Worm (Caenorhabditis elegans): ENCODE results near the gene srv-5.

Gene srv-5

DNA sequence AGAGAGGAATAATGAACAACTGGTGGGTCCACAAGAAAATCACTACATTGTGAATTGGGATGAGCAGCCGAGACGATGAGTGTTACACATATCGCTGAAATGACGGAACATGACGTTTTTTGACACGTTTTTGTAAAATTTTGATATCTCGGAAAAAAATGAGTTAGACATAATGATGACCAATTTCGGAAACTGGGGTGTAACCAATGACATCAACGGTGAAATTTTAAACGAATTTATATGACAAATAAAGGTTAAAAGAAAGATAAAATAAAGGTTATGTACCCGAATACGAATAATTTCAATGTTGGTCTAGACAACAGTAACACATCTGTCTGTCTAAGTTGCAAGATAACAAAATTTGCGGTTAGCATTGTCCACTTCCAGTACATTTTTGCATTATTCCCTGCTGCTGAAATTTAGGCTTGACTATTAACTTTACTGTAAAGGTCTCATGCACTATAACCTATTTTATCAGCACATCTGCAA, 27.2 kb downstream of the srv-5 start, which contains the start of the genes twk-28 and ets-9:
TSS of gene twk-28 (minus strand) at position 51 of the 489 bp plus-strand sequence.
TSS of gene ets-9 (plus strand) at position 410 of the 489 bp plus-strand sequence.
- TF ChIP-seq T22C8.4 (GFP tag; IDR thresholded peaks at IDR 0.05): no peak
- no peak for TF ChIP-seq med-1 (GFP tag; optimal IDR thresholded peaks at IDR 0.05; ENCODE audit: insufficient read depth)
- TF ChIP-seq ztf-23 (GFP tag; IDR thresholded peaks at IDR 0.05): no peak
- TF ChIP-seq tab-1 (GFP tag; IDR thresholded peaks at IDR 0.05): no peak
- TF ChIP-seq klf-2 (GFP tag; conservative IDR thresholded peaks at IDR 0.05): no peak
- no peak for TF ChIP-seq cog-1 (tag; optimal IDR thresholded peaks at IDR 0.05)
- TF ChIP-seq flt-1 (GFP tag; IDR thresholded peaks at IDR 0.05): no peak
- TF ChIP-seq ref-1 (GFP tag; conservative IDR thresholded peaks at IDR 0.05): no peak
- TF ChIP-seq ztf-29 (GFP tag; IDR thresholded peaks at IDR 0.05): no peak

DNA sequence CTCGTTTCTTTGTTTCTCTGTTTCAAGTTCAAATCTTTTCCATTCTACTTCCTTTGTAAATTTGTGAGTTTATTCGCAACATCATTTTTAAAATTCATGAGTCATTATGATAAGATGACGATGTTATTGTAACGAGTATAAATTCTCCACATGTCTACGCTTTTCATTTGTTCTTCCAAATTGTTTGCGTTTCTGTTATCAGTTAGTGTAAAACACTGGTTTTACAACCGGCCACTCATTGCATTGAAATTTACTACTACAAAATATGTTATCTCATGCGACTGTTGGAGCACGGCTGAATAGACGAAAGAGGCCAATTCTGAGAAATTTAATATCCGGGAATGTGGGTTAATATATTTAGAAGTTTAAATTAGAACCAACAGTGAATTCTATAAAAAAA, 30.2 kb downstream of the srv-5 start, which contains the start of gene C52B9.19:
TSS of gene C52B9.19 (plus strand) at position 176 of the 400 bp plus-strand sequence.
- no peak for TF ChIP-seq ztf-29 (GFP tag; IDR thresholded peaks at IDR 0.05)
- no peak for TF ChIP-seq cog-1 (tag; optimal IDR thresholded peaks at IDR 0.05)
- no peak for TF ChIP-seq ref-1 (GFP tag; conservative IDR thresholded peaks at IDR 0.05)
- TF ChIP-seq klf-2 (GFP tag; conservative IDR thresholded peaks at IDR 0.05): no peak
- TF ChIP-seq ztf-23 (GFP tag; IDR thresholded peaks at IDR 0.05): no peak
- TF ChIP-seq flt-1 (GFP tag; IDR thresholded peaks at IDR 0.05): no peak
- no peak for TF ChIP-seq tab-1 (GFP tag; IDR thresholded peaks at IDR 0.05)
- no peak for TF ChIP-seq T22C8.4 (GFP tag; IDR thresholded peaks at IDR 0.05)
- no peak for TF ChIP-seq med-1 (GFP tag; optimal IDR thresholded peaks at IDR 0.05; ENCODE audit: insufficient read depth)

DNA sequence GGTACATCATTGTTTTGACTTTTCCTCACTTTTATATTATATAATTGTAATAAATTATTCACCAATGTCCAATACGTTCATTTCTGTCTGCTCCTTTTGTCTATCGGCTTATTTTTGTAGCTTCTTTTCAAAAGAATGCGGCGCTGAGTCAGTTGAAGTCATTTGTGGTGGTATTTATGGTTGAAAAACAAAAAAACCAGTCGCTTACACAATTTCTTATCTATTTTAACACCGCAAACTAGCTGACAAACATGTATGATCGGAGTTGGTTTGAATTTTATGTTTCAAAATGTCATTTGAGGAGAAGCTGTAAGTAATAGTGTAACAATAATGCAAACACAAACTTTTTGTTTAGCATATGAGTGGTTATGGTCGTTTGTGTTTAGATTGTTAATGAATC, 31.8 kb downstream of the srv-5 start, which contains the start of gene ets-10:
TSS of gene ets-10 (plus strand) at position 201 of the 400 bp plus-strand sequence.
- no peak for TF ChIP-seq ztf-29 (GFP tag; IDR thresholded peaks at IDR 0.05)

DNA sequence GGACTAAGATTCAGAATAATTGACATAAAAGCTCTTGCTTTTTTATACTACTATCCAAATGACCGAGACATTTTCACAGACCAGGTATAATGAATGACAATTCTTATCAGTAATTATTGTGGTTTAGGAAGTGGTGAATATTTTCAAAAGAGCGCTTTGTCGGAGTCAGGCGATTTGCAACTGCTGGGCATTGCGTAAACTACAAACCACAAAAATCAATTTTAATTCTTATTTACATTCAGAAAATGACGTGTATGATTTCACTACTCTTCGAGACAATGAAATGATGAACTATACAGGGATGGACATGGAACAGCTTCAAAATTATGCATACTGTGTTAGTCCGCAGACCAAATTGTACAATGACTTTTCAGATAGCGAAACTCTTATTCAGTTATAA, 32.3 kb downstream of the srv-5 start:
- TF ChIP-seq ztf-29 (GFP tag; IDR thresholded peaks at IDR 0.05) (no peak), ref-1 (GFP tag; conservative IDR thresholded peaks at IDR 0.05) (no peak), T22C8.4 (GFP tag; IDR thresholded peaks at IDR 0.05) (no peak), med-1 (GFP tag; optimal IDR thresholded peaks at IDR 0.05; ENCODE audit: insufficient read depth) (no peak), klf-2 (GFP tag; conservative IDR thresholded peaks at IDR 0.05) (no peak), ztf-23 (GFP tag; IDR thresholded peaks at IDR 0.05) (no peak)

DNA sequence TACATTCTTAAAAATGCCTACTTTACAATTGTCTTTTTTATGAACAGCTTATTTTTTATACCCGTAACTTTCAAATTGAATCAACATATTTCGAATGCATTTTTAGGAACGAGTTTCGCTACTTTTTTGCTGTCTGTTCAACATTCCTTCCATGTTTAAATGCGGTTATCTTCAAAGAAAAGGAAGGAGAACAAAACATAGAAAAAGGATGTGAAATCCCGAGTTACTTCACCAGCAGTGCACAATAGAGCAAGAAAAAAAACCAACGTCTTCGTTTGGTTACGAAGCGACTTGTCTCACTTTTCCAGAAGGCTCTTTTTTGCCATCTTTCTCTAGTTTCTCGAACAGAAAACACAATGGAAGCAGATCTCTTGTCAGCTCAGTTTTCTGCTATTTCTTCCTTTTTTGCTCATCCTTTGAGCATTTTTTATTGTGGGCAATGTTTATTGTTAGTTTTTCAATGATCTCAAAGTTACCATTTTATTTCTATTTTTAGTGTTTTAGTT, 33.6 kb downstream of the srv-5 start, which contains the start of gene cka-2:
TSS of gene cka-2 (plus strand) at position 456 of the 506 bp plus-strand sequence.
- TF ChIP-seq T22C8.4 (GFP tag; IDR thresholded peaks at IDR 0.05): no peak
- TF ChIP-seq med-1 (GFP tag; optimal IDR thresholded peaks at IDR 0.05; ENCODE audit: insufficient read depth): no peak
- no peak for TF ChIP-seq tab-1 (GFP tag; IDR thresholded peaks at IDR 0.05)
- no peak for TF ChIP-seq ztf-23 (GFP tag; IDR thresholded peaks at IDR 0.05)
- TF ChIP-seq flt-1 (GFP tag; IDR thresholded peaks at IDR 0.05): no peak
- no peak for TF ChIP-seq klf-2 (GFP tag; conservative IDR thresholded peaks at IDR 0.05)
- TF ChIP-seq ztf-29 (GFP tag; IDR thresholded peaks at IDR 0.05): no peak
- no peak for TF ChIP-seq ref-1 (GFP tag; conservative IDR thresholded peaks at IDR 0.05)
- no peak for TF ChIP-seq cog-1 (tag; optimal IDR thresholded peaks at IDR 0.05)

DNA sequence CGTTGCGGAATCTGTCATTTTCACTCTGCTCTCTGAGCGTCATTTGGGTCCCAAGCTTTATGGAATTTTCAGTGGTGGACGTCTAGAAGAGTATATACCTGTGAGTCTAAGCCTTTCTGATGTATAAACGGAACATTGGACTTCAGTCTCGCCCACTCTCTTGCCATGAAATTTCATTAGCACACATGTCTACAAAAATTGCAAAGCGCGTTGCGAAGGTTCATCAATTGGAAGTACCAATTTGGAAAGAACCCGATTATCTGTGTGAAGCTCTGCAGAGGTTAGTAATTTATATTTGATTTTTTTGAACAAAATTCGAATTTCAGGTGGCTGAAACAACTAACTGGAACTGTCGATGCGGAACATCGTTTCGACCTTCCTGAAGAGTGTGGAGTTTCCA, 37.7 kb downstream of the srv-5 start:
- TF ChIP-seq cog-1 (tag; optimal IDR thresholded peaks at IDR 0.05): no peak
- TF ChIP-seq med-1 (GFP tag; optimal IDR thresholded peaks at IDR 0.05; ENCODE audit: insufficient read depth): no peak
- TF ChIP-seq klf-2 (GFP tag; conservative IDR thresholded peaks at IDR 0.05): no peak
- TF ChIP-seq flt-1 (GFP tag; IDR thresholded peaks at IDR 0.05): no peak
- TF ChIP-seq T22C8.4 (GFP tag; IDR thresholded peaks at IDR 0.05): no peak
- no peak for TF ChIP-seq ref-1 (GFP tag; conservative IDR thresholded peaks at IDR 0.05)
- no peak for TF ChIP-seq ztf-23 (GFP tag; IDR thresholded peaks at IDR 0.05)
- no peak for TF ChIP-seq tab-1 (GFP tag; IDR thresholded peaks at IDR 0.05)
- no peak for TF ChIP-seq ztf-29 (GFP tag; IDR thresholded peaks at IDR 0.05)

DNA sequence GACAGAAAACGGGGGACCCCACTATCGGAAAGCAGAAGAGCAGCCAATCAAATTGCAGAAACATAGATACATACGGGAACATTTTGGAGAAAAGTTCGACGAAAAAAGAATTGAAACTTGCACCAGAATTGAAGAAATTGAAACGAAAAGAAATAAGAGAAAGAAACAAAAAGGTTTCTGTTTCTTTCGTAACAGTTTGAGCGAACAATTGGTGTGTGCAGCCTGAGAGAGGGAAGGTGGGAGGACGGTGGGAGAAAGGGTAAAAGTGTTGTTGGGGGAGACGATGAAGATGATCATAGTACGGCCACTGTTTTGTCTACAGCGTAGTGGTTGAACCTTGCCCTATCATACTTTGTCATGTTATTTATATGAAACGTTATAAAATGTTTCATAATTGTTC, 42.8 kb downstream of the srv-5 start:
- TF ChIP-seq T22C8.4 (GFP tag; IDR thresholded peaks at IDR 0.05): no peak
- TF ChIP-seq ztf-29 (GFP tag; IDR thresholded peaks at IDR 0.05): no peak
- no peak for TF ChIP-seq klf-2 (GFP tag; conservative IDR thresholded peaks at IDR 0.05)
- TF ChIP-seq flt-1 (GFP tag; IDR thresholded peaks at IDR 0.05): no peak
- no peak for TF ChIP-seq ref-1 (GFP tag; conservative IDR thresholded peaks at IDR 0.05)
- TF ChIP-seq med-1 (GFP tag; optimal IDR thresholded peaks at IDR 0.05; ENCODE audit: insufficient read depth): no peak
- TF ChIP-seq tab-1 (GFP tag; IDR thresholded peaks at IDR 0.05): no peak
- no peak for TF ChIP-seq ztf-23 (GFP tag; IDR thresholded peaks at IDR 0.05)
- no peak for TF ChIP-seq cog-1 (tag; optimal IDR thresholded peaks at IDR 0.05)

DNA sequence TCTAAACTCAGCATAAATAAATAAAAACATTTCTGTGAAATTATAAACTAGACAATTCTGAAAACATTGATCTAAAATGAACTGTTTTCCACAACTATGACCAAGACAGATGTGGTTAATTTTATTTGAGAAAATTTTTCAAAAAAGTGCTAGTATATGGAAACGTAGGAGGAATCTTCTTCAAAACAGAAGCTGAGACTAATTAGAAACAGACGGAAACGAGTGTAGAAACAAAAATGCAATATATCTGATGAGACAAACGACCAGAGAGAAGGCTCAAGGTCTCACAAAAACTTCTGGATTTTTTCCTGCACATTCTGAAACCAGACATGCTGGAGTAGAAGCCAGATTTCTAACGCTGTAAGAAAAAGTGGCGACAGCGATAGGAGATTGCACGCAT, 43.8 kb downstream of the srv-5 start:
- TF ChIP-seq med-1 (GFP tag; optimal IDR thresholded peaks at IDR 0.05; ENCODE audit: insufficient read depth): no peak
- TF ChIP-seq klf-2 (GFP tag; conservative IDR thresholded peaks at IDR 0.05): no peak
- TF ChIP-seq cog-1 (tag; optimal IDR thresholded peaks at IDR 0.05): no peak
- no peak for TF ChIP-seq ztf-29 (GFP tag; IDR thresholded peaks at IDR 0.05)
- TF ChIP-seq ztf-23 (GFP tag; IDR thresholded peaks at IDR 0.05): no peak
- no peak for TF ChIP-seq flt-1 (GFP tag; IDR thresholded peaks at IDR 0.05)
- no peak for TF ChIP-seq ref-1 (GFP tag; conservative IDR thresholded peaks at IDR 0.05)
- TF ChIP-seq T22C8.4 (GFP tag; IDR thresholded peaks at IDR 0.05): no peak
- TF ChIP-seq tab-1 (GFP tag; IDR thresholded peaks at IDR 0.05): no peak

DNA sequence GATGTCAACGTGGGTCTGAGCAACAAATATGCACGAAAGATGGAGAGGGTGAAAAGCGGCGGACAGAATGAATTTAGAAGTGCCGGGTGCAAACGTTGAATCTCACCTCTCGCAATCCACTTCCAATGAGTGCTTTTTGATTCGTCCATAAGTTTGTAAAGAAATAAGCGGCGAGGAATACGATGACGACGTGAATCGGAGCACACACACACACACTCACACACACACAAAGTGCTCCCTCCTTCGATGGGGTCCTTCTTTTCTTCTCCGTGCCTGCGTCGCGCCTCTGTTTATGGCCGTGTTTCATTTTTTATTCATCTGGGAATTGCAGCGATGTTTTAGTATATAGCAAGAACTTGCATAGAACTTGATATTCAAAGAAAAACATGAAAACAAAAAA, 45.3 kb downstream of the srv-5 start, which contains the start of gene paf-2:
TSS of gene paf-2 (minus strand) at position 290 of the 400 bp plus-strand sequence.
- TF ChIP-seq ref-1 (GFP tag; conservative IDR thresholded peaks at IDR 0.05) (no peak), ztf-29 (GFP tag; IDR thresholded peaks at IDR 0.05) (no peak), med-1 (GFP tag; optimal IDR thresholded peaks at IDR 0.05; ENCODE audit: insufficient read depth) (no peak), klf-2 (GFP tag; conservative IDR thresholded peaks at IDR 0.05) (no peak), tab-1 (GFP tag; IDR thresholded peaks at IDR 0.05) (no peak), cog-1 (tag; optimal IDR thresholded peaks at IDR 0.05) (no peak), T22C8.4 (GFP tag; IDR thresholded peaks at IDR 0.05) (no peak), flt-1 (GFP tag; IDR thresholded peaks at IDR 0.05) (no peak), ztf-23 (GFP tag; IDR thresholded peaks at IDR 0.05) (no peak)

DNA sequence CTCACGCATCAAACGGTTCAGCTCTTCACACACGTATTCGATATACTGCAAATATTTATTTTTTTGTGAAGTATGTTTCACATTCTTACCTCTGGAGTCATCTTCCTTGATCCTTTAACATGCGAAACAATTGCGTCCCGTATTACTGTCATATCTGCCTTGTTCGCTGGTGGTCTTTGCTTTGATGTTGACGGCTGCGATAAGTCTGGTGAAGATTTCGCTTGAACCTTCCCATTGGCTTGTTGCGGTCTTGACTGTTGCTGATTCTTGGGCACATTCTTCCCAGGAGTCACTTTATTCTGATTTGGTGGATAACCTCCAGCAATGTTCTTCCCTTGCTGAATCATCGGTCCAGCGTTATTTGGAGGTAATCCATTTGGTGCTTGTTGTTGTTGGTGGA, 51.1 kb downstream of the srv-5 start:
- TF ChIP-seq T22C8.4 (GFP tag; IDR thresholded peaks at IDR 0.05): no peak

All from whole organism, midembryonic.